Fruit fly (Drosophila melanogaster) whole organism, larva: Measurements from ENCODE around the gene CG18766.

Source experiments
- noc ChIP-seq: fragments of 200-800 bp; sonication (Bioruptor generic); optimal IDR thresholded peaks from 3 replicates; lab custom pipeline; 2019; ENCODE audit warnings: missing biosample characterization, mild to moderate bottlenecking, missing genetic modification characterization, moderate library complexity

The CG18766 gene

dm6 chr3R:27244742-27245400 is at the start of gene CG18766:
TSS of gene CG18766 (minus strand) at chr3R:27245249.
- TF ChIP-seq noc (tag; lab: Kevin White, UChicago): no peak

dm6 chr3R:27294113-27294512 is 49.1 kb upstream of the CG18766 start:
- TF ChIP-seq noc (tag; lab: Kevin White, UChicago): no peak

dm6 chr3R:27293065-27293464 is 48.0 kb upstream of the CG18766 start:
- TF ChIP-seq noc (tag; lab: Kevin White, UChicago): no peak

- TF ChIP-seq noc (tag; lab: Kevin White, UChicago): peak; percentile 99
Measured at dm6 chr3R:27292159-27292880, 47.3 kb upstream of the CG18766 start, which contains the start of gene CG3348. TSS of gene CG3348 (minus strand) at chr3R:27292209.

- peak; percentile 88 for TF ChIP-seq noc (tag; lab: Kevin White, UChicago)
Measured at dm6 chr3R:27289638-27290037, 44.6 kb upstream of the CG18766 start.

- TF ChIP-seq noc (tag; lab: Kevin White, UChicago): peak; percentile 73
Measured at dm6 chr3R:27288202-27289135, 43.4 kb upstream of the CG18766 start, which contains the start of the genes bigmax and Hmu. TSS of gene bigmax (minus strand) at chr3R:27288526. TSS of gene Hmu (plus strand) at chr3R:27288769.

dm6 chr3R:27283645-27284044 is 38.6 kb upstream of the CG18766 start, which contains the start of gene CG3368:
TSS of gene CG3368 (plus strand) at chr3R:27283780.
- no peak for TF ChIP-seq noc (tag; lab: Kevin White, UChicago)

- TF ChIP-seq noc (tag; lab: Kevin White, UChicago): peak; percentile 63
Measured at dm6 chr3R:27282286-27282685, 37.2 kb upstream of the CG18766 start, which contains the start of gene mrt. TSS of gene mrt (minus strand) at chr3R:27282661.

- no peak for TF ChIP-seq noc (tag; lab: Kevin White, UChicago)
Measured at dm6 chr3R:27281811-27282131, 36.7 kb upstream of the CG18766 start.

dm6 chr3R:27281022-27281810 is 36.2 kb upstream of the CG18766 start:
- peak; percentile 92 for TF ChIP-seq noc (tag; lab: Kevin White, UChicago)

dm6 chr3R:27279478-27279877 is 34.4 kb upstream of the CG18766 start:
- no peak for TF ChIP-seq noc (tag; lab: Kevin White, UChicago)

- TF ChIP-seq noc (tag; lab: Kevin White, UChicago): peak; percentile 24
Measured at dm6 chr3R:27274533-27275447, 29.7 kb upstream of the CG18766 start, which contains the start of gene CG5938. TSS of gene CG5938 (plus strand) at chr3R:27274794.
